Worm (Caenorhabditis elegans): ENCODE data around the gene Y44A6D.1.

ce11 chrV:20778886-20779285 lies 10.9 kb downstream of the Y44A6D.1 start:
- TF ChIP-seq unc-62 (GFP tag; optimal IDR thresholded peaks at IDR 0.05) (no peak), nhr-237 (tag; optimal IDR thresholded peaks at IDR 0.05) (no peak), bed-3 (GFP tag; optimal IDR thresholded peaks at IDR 0.05) (no peak), elt-1 (tag; optimal IDR thresholded peaks at IDR 0.05; ENCODE audit: borderline replicate concordance, insufficient read depth) (peak; percentile 15)

Measured in whole organism, mixed stage, embryonic.